Worm (Caenorhabditis elegans) whole organism, L4 larva: Measurements from ENCODE around the gene islo-1.

Source experiments
- hif-1 ChIP-seq, 2 experiments: sonication (generic microtip); optimal IDR thresholded peaks; 2 replicates each; lab custom pipeline; 2016 to 2017; ENCODE audit warnings: missing compliant biosample characterization in 2 of 2, missing genetic modification characterization in 2 of 2, missing genetic modification reagents in 2 of 2, missing genotype in 2 of 2, mild to moderate bottlenecking in 1 of 2
- nhr-111 ChIP-seq: fragments of 200-800 bp; sonication (Bioruptor generic); optimal IDR thresholded peaks from 2 replicates; lab custom pipeline; 2018; ENCODE audit warnings: mild to moderate bottlenecking, missing genetic modification characterization, missing compliant biosample characterization

ce11 chrIV:8171376-8171775 lies 35.2 kb downstream of the islo-1 start:
- TF ChIP-seq hif-1 (tag; optimal IDR thresholded peaks at IDR 0.05; lab: Kevin White, UChicago) (no peak), nhr-111 (GFP tag; lab: Kevin White, UChicago) (no peak)
